Worm (Caenorhabditis elegans) whole organism, L1 larva: ENCODE measurements around the gene Y37A1A.2.

Experiments
- C04F5.9 ChIP-seq: sonication (generic microtip); optimal IDR thresholded peaks from 2 replicates; lab custom pipeline; 2016; ENCODE audit warnings: missing genetic modification characterization, missing compliant biosample characterization
- C34B4.2 ChIP-seq: sonication (generic microtip); optimal IDR thresholded peaks from 2 replicates; lab custom pipeline; 2017; ENCODE audit warnings: mild to moderate bottlenecking, missing genetic modification characterization, missing compliant biosample characterization
- Y116A8C.19 ChIP-seq: sonication (generic microtip); optimal IDR thresholded peaks from 2 replicates; lab custom pipeline; 2016; ENCODE audit warnings: missing compliant biosample characterization, missing genetic modification characterization, borderline replicate concordance
- aha-1 ChIP-seq: fragments of 150-350 bp; optimal IDR thresholded peaks from 2 replicates; lab custom pipeline; 2014; ENCODE audit warnings: missing biosample characterization, missing genetic modification characterization
- aly-2 ChIP-seq: fragments of 150-350 bp; optimal IDR thresholded peaks from 2 replicates; lab custom pipeline; 2014; ENCODE audit warnings: missing biosample characterization, missing genetic modification characterization
- blmp-1 ChIP-seq: fragments of 150-350 bp; optimal IDR thresholded peaks from 2 replicates; lab custom pipeline; 2014; ENCODE audit warnings: missing biosample characterization, missing genetic modification characterization
- ceh-8 ChIP-seq: fragments of 200-800 bp; sonication (Bioruptor generic); optimal IDR thresholded peaks from 2 replicates; lab custom pipeline; 2018; ENCODE audit warnings: mild to moderate bottlenecking, missing genetic modification characterization, moderate library complexity, missing compliant biosample characterization
- ceh-82 ChIP-seq, 3 experiments: fragments of 150-350 bp in 1 of 3; sonication (generic microtip) in 2 of 3; optimal IDR thresholded peaks; 2 replicates each; lab custom pipeline; 2014 to 2017; ENCODE audit warnings: missing biosample characterization in 3 of 3, missing genetic modification characterization in 3 of 3
- ceh-88 ChIP-seq: fragments of 200-800 bp; sonication (Bioruptor generic); IDR thresholded peaks from 2 replicates; pipeline ENCODE4 v1.3.6; 2022; ENCODE audit warnings: missing genetic modification characterization, missing compliant biosample characterization
- ces-1 ChIP-seq: fragments of 150-350 bp; optimal IDR thresholded peaks from 2 replicates; lab custom pipeline; 2014; ENCODE audit warnings: missing biosample characterization, missing genetic modification reagents, missing genetic modification characterization
- dpl-1 ChIP-seq, 3 experiments: fragments of 150-350 bp in 2 of 3; sonication (generic microtip) in 1 of 3; optimal IDR thresholded peaks; 2 replicates each; lab custom pipeline; 2014 to 2017; ENCODE audit warnings: missing biosample characterization in 3 of 3, missing genetic modification characterization in 3 of 3, missing genetic modification reagents in 3 of 3
- efl-3 ChIP-seq: fragments of 200-800 bp; sonication (Bioruptor generic); optimal IDR thresholded peaks from 2 replicates; lab custom pipeline; 2018; ENCODE audit warnings: mild to moderate bottlenecking, missing genetic modification characterization, missing compliant biosample characterization
- egl-27 ChIP-seq, 2 experiments: fragments of 150-350 bp in 1 of 2; sonication (generic microtip); optimal IDR thresholded peaks; 3 replicates each; lab custom pipeline; 2017 to 2018; ENCODE audit warnings: missing biosample characterization in 2 of 2, missing genetic modification characterization in 2 of 2, missing genetic modification reagents in 2 of 2
- elt-2 ChIP-seq: sonication (generic microtip); optimal IDR thresholded peaks from 2 replicates; lab custom pipeline; 2016; ENCODE audit warnings: missing genetic modification characterization, mild to moderate bottlenecking, inconsistent platforms, missing compliant biosample characterization, missing genetic modification reagents
- fkh-10 ChIP-seq: sonication (generic microtip); optimal IDR thresholded peaks from 2 replicates; lab custom pipeline; 2017; ENCODE audit warnings: missing biosample characterization, missing genetic modification reagents, missing genetic modification characterization
- fos-1 ChIP-seq: fragments of 150-350 bp; optimal IDR thresholded peaks from 2 replicates; lab custom pipeline; 2014; ENCODE audit warnings: missing biosample characterization, missing genetic modification characterization
- grh-1 ChIP-seq: fragments of 200-800 bp; sonication (Bioruptor generic); IDR thresholded peaks from 2 replicates; pipeline ENCODE4 v1.3.6; 2022; ENCODE audit warnings: missing genetic modification reagents, missing genetic modification characterization, missing compliant biosample characterization
- hpl-2 ChIP-seq: fragments of 150-350 bp; optimal IDR thresholded peaks from 2 replicates; lab custom pipeline; 2014; ENCODE audit warnings: missing biosample characterization, missing genetic modification reagents, missing genetic modification characterization
- isw-1 ChIP-seq: fragments of 200-800 bp; sonication (Bioruptor generic); IDR thresholded peaks from 2 replicates; pipeline ENCODE4 v1.3.6; 2022; ENCODE audit warnings: missing genetic modification characterization, missing compliant biosample characterization
- jun-1 ChIP-seq: fragments of 150-350 bp; optimal IDR thresholded peaks from 2 replicates; lab custom pipeline; 2014; ENCODE audit warnings: missing biosample characterization, missing genetic modification reagents, missing genetic modification characterization
- lir-3 ChIP-seq: sonication (generic microtip); optimal IDR thresholded peaks from 2 replicates; lab custom pipeline; 2016; ENCODE audit warnings: mild to moderate bottlenecking, missing genetic modification characterization, moderate library complexity, missing compliant biosample characterization; ENCODE audit not compliant: poor library complexity
- mab-9 ChIP-seq: fragments of 200-800 bp; sonication (Bioruptor generic); IDR thresholded peaks from 2 replicates; pipeline ENCODE4 v1.3.6; 2022; ENCODE audit warnings: missing genetic modification reagents, missing genetic modification characterization, missing compliant biosample characterization
- nhr-11 ChIP-seq: fragments of 150-350 bp; optimal IDR thresholded peaks from 2 replicates; lab custom pipeline; 2014; ENCODE audit warnings: missing biosample characterization, missing genetic modification characterization
- nhr-12 ChIP-seq: sonication (generic microtip); optimal IDR thresholded peaks from 2 replicates; lab custom pipeline; 2017; ENCODE audit warnings: missing biosample characterization, missing genetic modification characterization
- nhr-237 ChIP-seq: fragments of 150-350 bp; optimal IDR thresholded peaks from 2 replicates; lab custom pipeline; 2014; ENCODE audit warnings: missing biosample characterization, missing genetic modification characterization
- nhr-28 ChIP-seq: fragments of 150-350 bp; optimal IDR thresholded peaks from 2 replicates; lab custom pipeline; 2014; ENCODE audit warnings: missing biosample characterization, missing genetic modification characterization
- nhr-47 ChIP-seq: sonication (generic microtip); optimal IDR thresholded peaks from 2 replicates; lab custom pipeline; 2016; ENCODE audit warnings: mild to moderate bottlenecking, missing genetic modification characterization, moderate library complexity, missing compliant biosample characterization
- nhr-76 ChIP-seq: sonication (generic microtip); optimal IDR thresholded peaks from 2 replicates; lab custom pipeline; 2017; ENCODE audit warnings: missing biosample characterization, missing genetic modification characterization
- nhr-84 ChIP-seq: sonication (generic microtip); optimal IDR thresholded peaks from 2 replicates; lab custom pipeline; 2017; ENCODE audit warnings: missing biosample characterization, missing genetic modification characterization
- nhr-90 ChIP-seq: sonication (generic microtip); optimal IDR thresholded peaks from 2 replicates; lab custom pipeline; 2016; ENCODE audit warnings: mild to moderate bottlenecking, missing genetic modification characterization, missing compliant biosample characterization; ENCODE audit not compliant: poor library complexity
- pax-3 ChIP-seq: fragments of 200-800 bp; sonication (Bioruptor generic); optimal IDR thresholded peaks from 2 replicates; lab custom pipeline; 2018; ENCODE audit warnings: mild to moderate bottlenecking, missing genetic modification characterization, moderate library complexity, missing compliant biosample characterization
- pqm-1 ChIP-seq: sonication (generic microtip); optimal IDR thresholded peaks from 3 replicates; lab custom pipeline; 2017; ENCODE audit warnings: missing biosample characterization, missing genetic modification characterization
- rnt-1 ChIP-seq: sonication (generic microtip); optimal IDR thresholded peaks from 2 replicates; lab custom pipeline; 2016; ENCODE audit warnings: mild to moderate bottlenecking, missing genetic modification characterization, moderate library complexity, missing compliant biosample characterization
- skn-1 ChIP-seq: fragments of 150-350 bp; optimal IDR thresholded peaks from 2 replicates; lab custom pipeline; 2014; ENCODE audit warnings: missing biosample characterization, missing genetic modification characterization
- snpc-4 ChIP-seq: fragments of 150-350 bp; optimal IDR thresholded peaks from 2 replicates; lab custom pipeline; 2014; ENCODE audit warnings: missing biosample characterization, missing genetic modification characterization
- sptf-1 ChIP-seq: fragments of 150-350 bp; optimal IDR thresholded peaks from 2 replicates; lab custom pipeline; 2014; ENCODE audit warnings: missing biosample characterization, missing genetic modification characterization
- sup-37 ChIP-seq: fragments of 200-800 bp; sonication (Bioruptor generic); optimal IDR thresholded peaks from 2 replicates; lab custom pipeline; 2018; ENCODE audit warnings: mild to moderate bottlenecking, missing genetic modification characterization, missing compliant biosample characterization
- tbx-2 ChIP-seq: sonication (generic microtip); optimal IDR thresholded peaks from 2 replicates; lab custom pipeline; 2016; ENCODE audit warnings: missing genetic modification characterization, missing compliant biosample characterization
- tlp-1 ChIP-seq: fragments of 150-350 bp; optimal IDR thresholded peaks from 2 replicates; lab custom pipeline; 2014; ENCODE audit warnings: missing biosample characterization, missing genetic modification characterization
- unc-130 ChIP-seq: fragments of 150-350 bp; optimal IDR thresholded peaks from 2 replicates; lab custom pipeline; 2017; ENCODE audit warnings: missing biosample characterization, missing genetic modification characterization, inconsistent platforms
- unc-98 ChIP-seq: fragments of 200-800 bp; sonication (Bioruptor generic); IDR thresholded peaks from 2 replicates; pipeline ENCODE4 v1.3.6; 2022; ENCODE audit warnings: missing genetic modification characterization, missing compliant biosample characterization
- vab-15 ChIP-seq: sonication (generic microtip); optimal IDR thresholded peaks from 2 replicates; lab custom pipeline; 2017; ENCODE audit warnings: missing genotype, mild to moderate bottlenecking, missing genetic modification characterization, missing compliant biosample characterization
- zip-4 ChIP-seq: fragments of 200-800 bp; sonication (Bioruptor generic); optimal IDR thresholded peaks from 2 replicates; lab custom pipeline; 2018; ENCODE audit warnings: mild to moderate bottlenecking, missing genetic modification characterization, moderate library complexity, missing compliant biosample characterization
- ztf-4 ChIP-seq: fragments of 150-350 bp; optimal IDR thresholded peaks from 2 replicates; lab custom pipeline; 2014; ENCODE audit warnings: missing biosample characterization, missing genetic modification characterization

Gene Y37A1A.2

DNA sequence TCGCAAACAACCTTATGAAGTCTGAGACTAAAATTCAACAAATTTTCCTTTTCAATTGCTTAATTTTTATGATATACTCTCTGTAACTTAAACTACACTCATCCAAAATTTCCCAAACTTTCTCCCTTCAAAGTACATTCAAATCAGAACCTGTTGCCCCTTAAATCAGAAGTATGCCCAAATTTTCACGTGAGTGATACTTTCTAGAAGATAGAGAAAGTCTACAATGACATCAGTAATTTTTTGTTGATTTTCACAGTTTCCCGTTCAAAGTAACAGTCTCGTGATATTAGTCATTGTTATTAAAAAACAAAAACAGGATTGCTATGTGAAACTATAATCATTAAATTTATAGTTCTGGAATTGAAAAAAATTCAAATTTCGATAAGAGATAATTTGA lies 1.9 kb downstream of the Y37A1A.2 start (continued):
- TF ChIP-seq vab-15 (tag; lab: Kevin White, UChicago) (no peak), C34B4.2 (tag; lab: Kevin White, UChicago) (no peak), tlp-1 (no peak), fkh-10 (GFP tag; lab: Kevin White, UChicago) (no peak), unc-130 (tag; lab: Kevin White, UChicago) (no peak), elt-2 (tag; lab: Kevin White, UChicago) (no peak), pax-3 (tag; lab: Kevin White, UChicago) (no peak), nhr-237 (tag; lab: Kevin White, UChicago) (no peak), fos-1 (tag; lab: Kevin White, UChicago) (no peak), nhr-90 (peak; percentile 68), mab-9 (GFP tag; lab: Robert Waterston, UW) (no peak), zip-4 (no peak), ceh-88 (GFP tag; lab: Robert Waterston, UW) (no peak), ceh-82 (tag; optimal IDR thresholded peaks at IDR 0.05; lab: Kevin White, UChicago) (no peak), blmp-1 (tag; lab: Kevin White, UChicago) (peak; percentile 77), isw-1 (GFP tag; lab: Robert Waterston, UW) (no peak), C04F5.9 (tag; lab: Kevin White, UChicago) (no peak), ztf-4 (tag; lab: Kevin White, UChicago) (no peak), jun-1 (tag; lab: Kevin White, UChicago) (no peak), unc-98 (no peak), ces-1 (GFP tag; lab: Kevin White, UChicago) (no peak), pqm-1 (tag; lab: Kevin White, UChicago) (no peak), nhr-11 (tag; lab: Kevin White, UChicago) (no peak), snpc-4 (tag; lab: Kevin White, UChicago) (no peak), nhr-47 (tag; lab: Kevin White, UChicago) (no peak), aha-1 (tag; lab: Kevin White, UChicago) (no peak), efl-3 (GFP tag; lab: Kevin White, UChicago) (no peak), Y116A8C.19 (tag; lab: Kevin White, UChicago) (no peak), nhr-12 (tag; lab: Kevin White, UChicago) (no peak), tbx-2 (tag; lab: Kevin White, UChicago) (peak; percentile 72), sup-37 (no peak)

DNA sequence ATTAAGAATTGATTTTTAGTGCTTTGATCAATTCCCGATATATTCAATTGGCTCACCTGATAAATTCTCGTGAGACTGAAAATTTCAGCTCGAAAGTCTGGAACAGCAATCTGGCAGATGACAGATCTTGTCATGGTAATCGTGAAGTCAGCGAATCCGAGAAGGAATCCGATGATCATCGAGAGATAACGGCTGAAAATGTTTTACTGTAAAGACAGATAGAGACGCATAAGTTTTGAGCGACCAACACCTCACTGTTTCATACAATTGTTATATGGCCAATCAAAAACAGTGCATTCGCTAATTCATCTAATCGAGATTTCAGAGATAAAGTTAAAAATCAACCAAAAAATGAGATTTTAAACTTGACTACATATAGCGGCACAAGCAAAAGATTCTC lies 6.5 kb downstream of the Y37A1A.2 start:
- TF ChIP-seq nhr-84 (tag; lab: Kevin White, UChicago) = no peak
- no peak for TF ChIP-seq rnt-1 (tag; lab: Kevin White, UChicago)
- no peak for TF ChIP-seq ceh-8 (GFP tag; lab: Kevin White, UChicago)
- TF ChIP-seq grh-1 = no peak
- no peak for TF ChIP-seq nhr-76 (tag; lab: Kevin White, UChicago)
- no peak for TF ChIP-seq sptf-1
- no peak for TF ChIP-seq aly-2 (tag; lab: Kevin White, UChicago)
- TF ChIP-seq vab-15 (tag; lab: Kevin White, UChicago) = no peak
- TF ChIP-seq skn-1 (tag; lab: Kevin White, UChicago) = no peak
- TF ChIP-seq ces-1 (GFP tag; lab: Kevin White, UChicago) = no peak
- TF ChIP-seq nhr-28 (tag; lab: Kevin White, UChicago) = no peak
- no peak for TF ChIP-seq lir-3 (tag; lab: Kevin White, UChicago)
- TF ChIP-seq hpl-2 = no peak
- TF ChIP-seq dpl-1 (GFP tag; optimal IDR thresholded peaks at IDR 0.05; lab: Kevin White, UChicago) = no peak
- TF ChIP-seq zip-4 = no peak
- TF ChIP-seq nhr-237 (tag; lab: Kevin White, UChicago) = no peak
- no peak for TF ChIP-seq nhr-12 (tag; lab: Kevin White, UChicago)
- no peak for TF ChIP-seq ceh-88 (GFP tag; lab: Robert Waterston, UW)
- no peak for TF ChIP-seq egl-27 (tag; optimal IDR thresholded peaks at IDR 0.05; lab: Kevin White, UChicago)
